Fruit fly (Drosophila melanogaster) whole organism, embryonic: ENCODE data around the gene Seipin.

Experiments used
- Adf1 ChIP-seq: fragments of 200-800 bp; sonication (Bioruptor generic); IDR thresholded peaks from 2 replicates; pipeline ENCODE4 v1.3.6; 2022; ENCODE audit warnings: missing biosample characterization, missing genetic modification characterization
- BtbVII ChIP-seq: fragments of 200-800 bp; sonication (Bioruptor generic); optimal IDR thresholded peaks from 3 replicates; lab custom pipeline; 2017; ENCODE audit warnings: missing biosample characterization, mild to moderate bottlenecking, missing genetic modification characterization
- CG12236 ChIP-seq: fragments of 200-800 bp; sonication (Bioruptor generic); optimal IDR thresholded peaks from 2 replicates; lab custom pipeline; 2016; ENCODE audit warnings: missing biosample characterization, missing genetic modification characterization
- CG12391 ChIP-seq: fragments of 200-800 bp; sonication (Bioruptor generic); optimal IDR thresholded peaks from 3 replicates; lab custom pipeline; 2018; ENCODE audit warnings: missing biosample characterization, mild to moderate bottlenecking, missing genetic modification characterization, moderate library complexity
- CG12942 ChIP-seq: fragments of 200-800 bp; sonication (Bioruptor generic); optimal IDR thresholded peaks from 3 replicates; lab custom pipeline; 2016; ENCODE audit warnings: missing biosample characterization, missing genetic modification characterization
- CG17802 ChIP-seq: fragments of 200-800 bp; sonication (Bioruptor generic); optimal IDR thresholded peaks from 2 replicates; lab custom pipeline; 2018; ENCODE audit warnings: missing biosample characterization, mild to moderate bottlenecking, missing genetic modification characterization, moderate library complexity
- CG17829 ChIP-seq: fragments of 200-800 bp; optimal IDR thresholded peaks from 2 replicates; lab custom pipeline; 2019; ENCODE audit warnings: missing biosample characterization, mild to moderate bottlenecking, missing genetic modification characterization, moderate library complexity
- CG18262 ChIP-seq: fragments of 200-800 bp; optimal IDR thresholded peaks from 3 replicates; lab custom pipeline; 2019; ENCODE audit warnings: missing biosample characterization, mild to moderate bottlenecking, missing genetic modification characterization, moderate library complexity
- CG2129 ChIP-seq: fragments of 200-800 bp; sonication (Bioruptor generic); IDR thresholded peaks from 2 replicates; pipeline ENCODE4 v1.3.6; 2022; ENCODE audit warnings: missing biosample characterization, missing genetic modification characterization; ENCODE audit not compliant: partially characterized antibody
- CG5953 ChIP-seq: fragments of 200-800 bp; sonication (Bioruptor generic); IDR thresholded peaks from 2 replicates; pipeline ENCODE4 v1.3.6; 2022; ENCODE audit warnings: missing biosample characterization, missing genetic modification characterization
- CG6654 ChIP-seq: fragments of 200-800 bp; sonication (Bioruptor generic); optimal IDR thresholded peaks from 2 replicates; lab custom pipeline; 2017; ENCODE audit warnings: missing biosample characterization, mild to moderate bottlenecking, missing genetic modification characterization
- CG6791 ChIP-seq: fragments of 200-800 bp; sonication (Bioruptor generic); IDR thresholded peaks from 3 replicates; pipeline ENCODE4 v1.3.6; 2022; ENCODE audit warnings: missing biosample characterization, missing genetic modification characterization; ENCODE audit not compliant: partially characterized antibody
- CG7271 ChIP-seq: fragments of 200-800 bp; sonication (Bioruptor generic); optimal IDR thresholded peaks from 2 replicates; lab custom pipeline; 2018; ENCODE audit warnings: missing biosample characterization, mild to moderate bottlenecking, missing genetic modification characterization, moderate library complexity
- CG7928 ChIP-seq: fragments of 200-800 bp; sonication (Bioruptor generic); optimal IDR thresholded peaks from 2 replicates; lab custom pipeline; 2017; ENCODE audit warnings: missing biosample characterization, mild to moderate bottlenecking, missing genetic modification characterization
- CG8281 ChIP-seq: fragments of 200-800 bp; sonication (Bioruptor generic); optimal IDR thresholded peaks from 2 replicates; lab custom pipeline; 2018; ENCODE audit warnings: missing biosample characterization, mild to moderate bottlenecking, missing genetic modification characterization, moderate library complexity
- CG9932 ChIP-seq: fragments of 200-800 bp; sonication (Bioruptor generic); IDR thresholded peaks from 2 replicates; pipeline ENCODE4 v1.3.6; 2022; ENCODE audit warnings: missing biosample characterization, missing genetic modification characterization
- Chrac-16 ChIP-seq: fragments of 200-800 bp; sonication (Bioruptor generic); optimal IDR thresholded peaks from 3 replicates; lab custom pipeline; 2016; ENCODE audit warnings: missing biosample characterization, missing genetic modification characterization
- Eip74EF ChIP-seq, 2 experiments: fragments of 200-800 bp in 1 of 2; fragments of >200 bp in 1 of 2; sonication (Bioruptor generic) in 1 of 2; optimal IDR thresholded peaks; 2 replicates each; lab custom pipeline; 2017 to 2019; ENCODE audit warnings: missing biosample characterization in 2 of 2, missing genetic modification characterization in 2 of 2, mild to moderate bottlenecking in 1 of 2, moderate library complexity in 1 of 2
- Elba2 ChIP-seq: fragments of 200-800 bp; sonication (Bioruptor generic); optimal IDR thresholded peaks from 3 replicates; lab custom pipeline; 2016; ENCODE audit warnings: missing biosample characterization, missing genetic modification characterization
- Fer2 ChIP-seq: fragments of 200-800 bp; sonication (Bioruptor generic); optimal IDR thresholded peaks from 2 replicates; lab custom pipeline; 2018; ENCODE audit warnings: missing biosample characterization, mild to moderate bottlenecking, missing genetic modification characterization, moderate library complexity
- GATAe ChIP-seq: fragments of 200-800 bp; sonication (Bioruptor generic); conservative IDR thresholded peaks from 2 replicates; pipeline ENCODE4 v1.3.6; 2022; ENCODE audit warnings: missing biosample characterization, missing genetic modification characterization
- H15 ChIP-seq: fragments of 200-800 bp; sonication (Bioruptor generic); IDR thresholded peaks from 3 replicates; pipeline ENCODE4 v1.3.6; 2022; ENCODE audit warnings: missing biosample characterization, missing genetic modification characterization
- HLH3B ChIP-seq: fragments of 200-800 bp; sonication (Bioruptor generic); IDR thresholded peaks from 2 replicates; pipeline ENCODE4 v1.3.6; 2022; ENCODE audit warnings: missing biosample characterization, missing genetic modification characterization
- HLH4C ChIP-seq: fragments of 200-800 bp; sonication (Bioruptor generic); IDR thresholded peaks from 3 replicates; pipeline ENCODE4 v1.3.6; 2022; ENCODE audit warnings: missing biosample characterization, missing genetic modification characterization; ENCODE audit not compliant: partially characterized antibody
- Hr3 ChIP-seq: fragments of 200-800 bp; sonication (Bioruptor generic); optimal IDR thresholded peaks from 3 replicates; lab custom pipeline; 2016; ENCODE audit warnings: missing biosample characterization, missing genetic modification characterization
- Mad ChIP-seq: fragments of 200-800 bp; sonication (Bioruptor generic); optimal IDR thresholded peaks from 2 replicates; lab custom pipeline; 2016; ENCODE audit warnings: missing biosample characterization, missing genetic modification characterization
- Max ChIP-seq: fragments of 200-800 bp; sonication (Bioruptor generic); optimal IDR thresholded peaks from 2 replicates; lab custom pipeline; 2016; ENCODE audit warnings: missing biosample characterization, mild to moderate bottlenecking, missing genetic modification characterization
- PHDP ChIP-seq: fragments of 200-800 bp; sonication (Bioruptor generic); optimal IDR thresholded peaks from 3 replicates; lab custom pipeline; 2018; ENCODE audit warnings: missing biosample characterization, mild to moderate bottlenecking, missing genetic modification characterization, moderate library complexity
- Xrp1 ChIP-seq: fragments of 200-800 bp; sonication (Bioruptor generic); IDR thresholded peaks from 2 replicates; pipeline ENCODE4 v1.3.6; 2022; ENCODE audit warnings: missing biosample characterization, missing genetic modification characterization
- bab2 ChIP-seq: fragments of 200-800 bp; sonication (Bioruptor generic); optimal IDR thresholded peaks from 2 replicates; lab custom pipeline; 2016; ENCODE audit warnings: missing biosample characterization, missing genetic modification characterization
- bbx ChIP-seq: fragments of 200-800 bp; sonication (Bioruptor generic); IDR thresholded peaks from 2 replicates; pipeline ENCODE4 v1.3.6; 2022; ENCODE audit warnings: missing biosample characterization, missing genetic modification characterization; ENCODE audit not compliant: partially characterized antibody
- crc ChIP-seq: fragments of 200-800 bp; sonication (Bioruptor generic); optimal IDR thresholded peaks from 2 replicates; lab custom pipeline; 2016; ENCODE audit warnings: missing biosample characterization, missing genetic modification characterization
- crp ChIP-seq, 2 experiments: fragments of 200-800 bp; sonication (Bioruptor generic); optimal IDR thresholded peaks; 2 replicates in 1 of 2; 3 replicates in 1 of 2; lab custom pipeline; 2017; ENCODE audit warnings: missing biosample characterization in 2 of 2, missing genetic modification characterization in 2 of 2, mild to moderate bottlenecking in 1 of 2, moderate library complexity in 1 of 2
- dmrt11E ChIP-seq: fragments of 200-800 bp; sonication (Bioruptor generic); optimal IDR thresholded peaks from 3 replicates; lab custom pipeline; 2018; ENCODE audit warnings: missing biosample characterization, mild to moderate bottlenecking, missing genetic modification characterization, moderate library complexity
- h ChIP-seq: fragments of >200 bp; optimal IDR thresholded peaks from 2 replicates; lab custom pipeline; 2017
- hbn ChIP-seq: fragments of 200-800 bp; sonication (Bioruptor generic); IDR thresholded peaks from 2 replicates; pipeline ENCODE4 v1.3.6; 2022; ENCODE audit warnings: missing biosample characterization, missing genetic modification characterization; ENCODE audit not compliant: partially characterized antibody
- kah ChIP-seq: fragments of 200-800 bp; sonication (Bioruptor generic); optimal IDR thresholded peaks from 2 replicates; lab custom pipeline; 2018; ENCODE audit warnings: missing biosample characterization, mild to moderate bottlenecking, missing genetic modification characterization
- ken ChIP-seq: fragments of 200-800 bp; sonication (Bioruptor generic); IDR thresholded peaks from 3 replicates; pipeline ENCODE4 v1.3.6; 2022; ENCODE audit warnings: missing biosample characterization, missing genetic modification characterization
- odd ChIP-seq: fragments of 200-800 bp; sonication (Bioruptor generic); optimal IDR thresholded peaks from 2 replicates; lab custom pipeline; 2017; ENCODE audit warnings: missing biosample characterization, mild to moderate bottlenecking, missing genetic modification characterization
- phol ChIP-seq: fragments of 200-800 bp; sonication (Bioruptor generic); optimal IDR thresholded peaks from 3 replicates; lab custom pipeline; 2018; ENCODE audit warnings: missing biosample characterization, mild to moderate bottlenecking, missing genetic modification characterization, moderate library complexity
- repo ChIP-seq: fragments of 200-800 bp; sonication (Bioruptor generic); optimal IDR thresholded peaks from 2 replicates; lab custom pipeline; 2016; ENCODE audit warnings: missing biosample characterization, missing genetic modification characterization
- schlank ChIP-seq: fragments of 200-800 bp; sonication (Bioruptor generic); optimal IDR thresholded peaks from 2 replicates; lab custom pipeline; 2018; ENCODE audit warnings: missing biosample characterization, mild to moderate bottlenecking, missing genetic modification characterization
- sob ChIP-seq: fragments of 200-800 bp; sonication (Bioruptor generic); IDR thresholded peaks from 2 replicates; pipeline ENCODE4 v1.3.6; 2022; ENCODE audit warnings: missing biosample characterization, missing genetic modification characterization
- sr ChIP-seq: fragments of 200-800 bp; sonication (Bioruptor generic); IDR thresholded peaks from 3 replicates; pipeline ENCODE4 v1.3.6; 2022; ENCODE audit warnings: missing biosample characterization, missing genetic modification characterization
- stc ChIP-seq: fragments of 200-800 bp; sonication (Bioruptor generic); IDR thresholded peaks from 2 replicates; pipeline ENCODE4 v1.3.6; 2022; ENCODE audit warnings: missing biosample characterization, missing genetic modification characterization
- tll ChIP-seq, 2 experiments: fragments of 200-800 bp in 1 of 2; fragments of >200 bp in 1 of 2; sonication (Bioruptor generic) in 1 of 2; optimal IDR thresholded peaks; 2 replicates each; lab custom pipeline; 2017 to 2019; ENCODE audit warnings: missing biosample characterization in 2 of 2, missing genetic modification characterization in 2 of 2, mild to moderate bottlenecking in 1 of 2, moderate library complexity in 1 of 2
- toy ChIP-seq: fragments of 200-800 bp; sonication (Bioruptor generic); IDR thresholded peaks from 2 replicates; pipeline ENCODE4 v1.3.6; 2022; ENCODE audit warnings: missing biosample characterization, missing genetic modification characterization
- wor ChIP-seq: fragments of 200-800 bp; sonication (Bioruptor generic); IDR thresholded peaks from 2 replicates; pipeline ENCODE4 v1.3.6; 2022; ENCODE audit warnings: missing biosample characterization, missing genetic modification characterization

The Seipin gene

DNA sequence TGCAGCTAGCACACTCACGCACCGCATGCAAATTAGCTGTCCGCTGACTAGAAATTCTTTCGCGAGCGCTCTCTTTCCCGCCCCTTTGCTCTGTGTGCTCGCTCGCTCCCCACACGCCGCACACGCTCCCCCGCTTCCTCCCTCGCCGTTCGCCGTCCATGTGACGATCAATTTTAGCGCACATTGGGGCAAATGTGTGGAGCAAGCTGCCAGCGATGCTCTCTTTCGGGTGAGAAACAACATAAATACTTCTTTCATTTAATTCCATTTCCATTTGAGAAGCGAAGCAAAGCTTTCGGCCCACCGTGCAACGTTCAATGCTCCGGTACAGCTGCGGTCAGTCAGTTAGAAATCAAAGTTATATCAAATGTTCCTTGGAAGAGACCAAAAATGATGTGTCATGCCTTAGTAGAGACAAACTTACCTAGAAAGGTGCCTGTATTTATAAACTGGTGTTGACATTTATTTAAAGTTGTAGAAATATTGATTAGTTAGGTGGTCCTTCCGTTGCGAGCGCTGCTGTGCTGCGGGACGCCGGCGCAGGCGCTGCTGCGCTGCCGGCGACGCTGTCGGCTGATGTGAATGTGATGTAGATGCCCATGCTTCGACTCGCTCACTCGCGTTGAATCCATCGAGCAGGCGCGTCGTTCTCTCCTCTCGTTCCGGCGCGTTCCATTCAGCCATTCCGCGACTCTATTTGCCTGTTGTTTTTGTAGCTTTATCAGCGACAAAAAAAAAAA lies 26.6 kb downstream of the Seipin start (continued):
- TF ChIP-seq bbx (peak; percentile 59; the same call in 1 of the 2 replicates), crc (GFP tag; lab: Kevin White, UChicago) (peak; percentile 94), CG6791 (GFP tag; lab: Robert Waterston, UW) (peak; percentile 67; the same call in 2 of the 3 replicates), Mad (GFP tag; lab: Kevin White, UChicago) (peak; percentile 95), h (lab: Kevin White, UChicago) (no peak), toy (GFP tag; lab: Robert Waterston, UW) (peak; percentile 84), dmrt11E (tag; lab: Kevin White, UChicago) (peak; percentile 92), CG12391 (tag; lab: Kevin White, UChicago) (peak; percentile 97), Chrac-16 (GFP tag; lab: Kevin White, UChicago) (peak; percentile 96), Xrp1 (GFP tag; lab: Robert Waterston, UW) (peak; percentile 97), CG2129 (GFP tag; lab: Robert Waterston, UW) (no peak), sr (peak; percentile 75), wor (GFP tag; lab: Robert Waterston, UW) (peak; percentile 95), HLH4C (GFP tag; lab: Robert Waterston, UW) (peak; percentile 41; the same call in 1 of the 3 replicates), Fer2 (tag; lab: Kevin White, UChicago) (peak; percentile 87), H15 (peak; percentile 94), bab2 (peak; percentile 98), CG8281 (tag; lab: Kevin White, UChicago) (peak; percentile 86), CG6654 (GFP tag; lab: Kevin White, UChicago) (peak; percentile 90), Eip74EF (GFP tag; optimal IDR thresholded peaks at IDR 0.05; lab: Kevin White, UChicago) (peak in 1 of 2 experiments; percentile 97), odd (GFP tag; lab: Kevin White, UChicago) (peak; percentile 98), Adf1 (peak; percentile 100), Hr3 (GFP tag; lab: Kevin White, UChicago) (peak; percentile 96), CG12236 (GFP tag; lab: Kevin White, UChicago) (peak; percentile 94), crp (GFP tag; optimal IDR thresholded peaks at IDR 0.05; lab: Kevin White, UChicago) (peak in 1 of 2 experiments; percentile 71), CG7928 (peak; percentile 74), tll (GFP tag; optimal IDR thresholded peaks at IDR 0.05; lab: Kevin White, UChicago) (peak in 1 of 2 experiments; percentile 35), repo (GFP tag; lab: Kevin White, UChicago) (peak; percentile 95), kah (GFP tag; lab: Kevin White, UChicago) (peak; percentile 92), ken (GFP tag; lab: Robert Waterston, UW) (peak; percentile 95), schlank (tag; lab: Kevin White, UChicago) (peak; percentile 97), sob (GFP tag; lab: Robert Waterston, UW) (peak; percentile 97), CG17829 (tag; lab: Kevin White, UChicago) (peak; percentile 95), HLH3B (GFP tag; lab: Robert Waterston, UW) (peak; percentile 94), CG17802 (tag; lab: Kevin White, UChicago) (peak; percentile 85), GATAe (GFP tag; lab: Robert Waterston, UW) (peak; percentile 82), Elba2 (GFP tag; lab: Kevin White, UChicago) (no peak), hbn (GFP tag; lab: Robert Waterston, UW) (no peak), CG5953 (GFP tag; lab: Robert Waterston, UW) (peak; percentile 94), CG9932 (peak; percentile 96), PHDP (tag; lab: Kevin White, UChicago) (peak; percentile 98), stc (GFP tag; lab: Robert Waterston, UW) (peak; percentile 96), CG12942 (GFP tag; lab: Kevin White, UChicago) (peak; percentile 94), CG18262 (tag; lab: Kevin White, UChicago) (peak; percentile 97), BtbVII (peak; percentile 96), Max (GFP tag; lab: Kevin White, UChicago) (peak; percentile 91), phol (tag; lab: Kevin White, UChicago) (peak; percentile 93), CG7271 (tag; lab: Kevin White, UChicago) (peak; percentile 68)
